Worm (Caenorhabditis elegans): ENCODE data around the gene F02E11.4.

ce11 chrII:3318839-3319238 is 41.3 kb upstream of the F02E11.4 start:
- no peak for TF ChIP-seq mep-1 (tag; optimal IDR thresholded peaks at IDR 0.05)
- TF ChIP-seq unc-39 (tag; optimal IDR thresholded peaks at IDR 0.05) = no peak
- TF ChIP-seq nhr-28 (tag; optimal IDR thresholded peaks at IDR 0.05) = no peak
- no peak for TF ChIP-seq nhr-12 (tag; optimal IDR thresholded peaks at IDR 0.05)
- TF ChIP-seq mab-5 (tag; optimal IDR thresholded peaks at IDR 0.05) = no peak
- TF ChIP-seq nhr-237 (tag; optimal IDR thresholded peaks at IDR 0.05) = no peak
- no peak for TF ChIP-seq ztf-11 (tag; optimal IDR thresholded peaks at IDR 0.05)
- no peak for TF ChIP-seq elt-3 (tag; optimal IDR thresholded peaks at IDR 0.05)
- TF ChIP-seq snpc-4 (tag; optimal IDR thresholded peaks at IDR 0.05) = no peak
- no peak for TF ChIP-seq lin-32 (GFP tag; optimal IDR thresholded peaks at IDR 0.05)
- no peak for TF ChIP-seq sptf-1 (tag; optimal IDR thresholded peaks at IDR 0.05)
- TF ChIP-seq mls-2 (tag; optimal IDR thresholded peaks at IDR 0.05) = no peak

Measured in whole organism, mixed stage, embryonic.